Fruit fly (Drosophila melanogaster) whole organism, embryonic: Measurements from ENCODE around the gene CG4020.

Experiments used
- Abd-B ChIP-seq: fragments of 200-800 bp; sonication (Bioruptor generic); optimal IDR thresholded peaks from 2 replicates; lab custom pipeline; 2018; ENCODE audit warnings: missing biosample characterization, mild to moderate bottlenecking, missing genetic modification characterization, moderate library complexity
- Ada2b ChIP-seq: fragments of 200-800 bp; sonication (Bioruptor generic); IDR thresholded peaks from 2 replicates; pipeline ENCODE4 v1.3.6; 2022; ENCODE audit warnings: missing biosample characterization, missing genetic modification characterization
- B-H2 ChIP-seq: fragments of 200-800 bp; sonication (Bioruptor generic); optimal IDR thresholded peaks from 2 replicates; lab custom pipeline; 2018; ENCODE audit warnings: missing biosample characterization, mild to moderate bottlenecking, missing genetic modification characterization
- CG10321 ChIP-seq: fragments of 200-800 bp; sonication (Bioruptor generic); IDR thresholded peaks from 2 replicates; pipeline ENCODE4 v1.3.6; 2022; ENCODE audit warnings: missing biosample characterization, missing genetic modification characterization
- CG10366 ChIP-seq: fragments of 200-800 bp; sonication (Bioruptor generic); IDR thresholded peaks from 2 replicates; pipeline ENCODE4 v1.3.6; 2022; ENCODE audit warnings: missing biosample characterization, missing genetic modification characterization
- CG11504 ChIP-seq: fragments of 200-800 bp; sonication (Bioruptor generic); optimal IDR thresholded peaks from 3 replicates; lab custom pipeline; 2019; ENCODE audit warnings: missing biosample characterization, mild to moderate bottlenecking, missing genetic modification characterization, moderate library complexity
- CG12769 ChIP-seq: fragments of 200-800 bp; sonication (Bioruptor generic); optimal IDR thresholded peaks from 2 replicates; lab custom pipeline; 2019; ENCODE audit warnings: missing biosample characterization, mild to moderate bottlenecking, missing genetic modification characterization, moderate library complexity
- CG14667 ChIP-seq: fragments of 200-800 bp; sonication (Bioruptor generic); IDR thresholded peaks from 2 replicates; pipeline ENCODE4 v1.3.6; 2022; ENCODE audit warnings: missing biosample characterization, missing genetic modification characterization
- CG15479 ChIP-seq: fragments of 200-800 bp; sonication (Bioruptor generic); optimal IDR thresholded peaks from 3 replicates; lab custom pipeline; 2019; ENCODE audit warnings: missing biosample characterization, mild to moderate bottlenecking, missing genetic modification characterization, moderate library complexity
- CG1603 ChIP-seq: fragments of 200-800 bp; sonication (Bioruptor generic); optimal IDR thresholded peaks from 2 replicates; lab custom pipeline; 2019; ENCODE audit warnings: missing biosample characterization, mild to moderate bottlenecking, missing genetic modification characterization, moderate library complexity
- CG18262 ChIP-seq: fragments of 200-800 bp; optimal IDR thresholded peaks from 3 replicates; lab custom pipeline; 2019; ENCODE audit warnings: missing biosample characterization, mild to moderate bottlenecking, missing genetic modification characterization, moderate library complexity
- CG30020 ChIP-seq: fragments of 200-800 bp; optimal IDR thresholded peaks from 2 replicates; lab custom pipeline; 2019; ENCODE audit warnings: missing biosample characterization, mild to moderate bottlenecking, missing genetic modification characterization, moderate library complexity
- CG3847 ChIP-seq: fragments of 200-800 bp; sonication (Bioruptor generic); IDR thresholded peaks from 2 replicates; pipeline ENCODE4 v1.3.6; 2022; ENCODE audit warnings: missing biosample characterization, missing genetic modification characterization
- CG42726 ChIP-seq: fragments of 200-800 bp; sonication (Bioruptor generic); IDR thresholded peaks from 2 replicates; pipeline ENCODE4 v1.3.6; 2022; ENCODE audit warnings: missing biosample characterization, missing genetic modification characterization; ENCODE audit not compliant: partially characterized antibody
- CG4854 ChIP-seq: fragments of 200-800 bp; sonication (Bioruptor generic); optimal IDR thresholded peaks from 2 replicates; lab custom pipeline; 2016; ENCODE audit warnings: missing biosample characterization, missing genetic modification characterization, inconsistent platforms
- CG7839 ChIP-seq: fragments of 200-800 bp; sonication (Bioruptor generic); optimal IDR thresholded peaks from 3 replicates; lab custom pipeline; 2018; ENCODE audit warnings: missing biosample characterization, mild to moderate bottlenecking, missing genetic modification characterization, moderate library complexity
- CG8089 ChIP-seq: fragments of 200-800 bp; sonication (Bioruptor generic); optimal IDR thresholded peaks from 3 replicates; lab custom pipeline; 2016; ENCODE audit warnings: missing biosample characterization, missing genetic modification characterization
- CG9609 ChIP-seq: fragments of 200-800 bp; sonication (Bioruptor generic); optimal IDR thresholded peaks from 3 replicates; lab custom pipeline; 2016; ENCODE audit warnings: missing biosample characterization, missing genetic modification characterization
- Camta ChIP-seq: fragments of 200-800 bp; sonication (Bioruptor generic); optimal IDR thresholded peaks from 2 replicates; lab custom pipeline; 2016; ENCODE audit warnings: missing biosample characterization, missing genetic modification characterization
- D19B ChIP-seq: fragments of 200-800 bp; sonication (Bioruptor generic); optimal IDR thresholded peaks from 2 replicates; lab custom pipeline; 2017; ENCODE audit warnings: missing biosample characterization, mild to moderate bottlenecking, missing genetic modification characterization
- Dbx ChIP-seq: fragments of 200-800 bp; sonication (Bioruptor generic); IDR thresholded peaks from 3 replicates; pipeline ENCODE4 v1.3.6; 2022; ENCODE audit warnings: missing biosample characterization, missing genetic modification characterization
- Dip3 ChIP-seq: fragments of 200-800 bp; sonication (Bioruptor generic); optimal IDR thresholded peaks from 3 replicates; lab custom pipeline; 2016; ENCODE audit warnings: missing biosample characterization, missing genetic modification characterization
- Dref ChIP-seq: fragments of 200-800 bp; sonication (Bioruptor generic); IDR thresholded peaks from 2 replicates; pipeline ENCODE4 v1.3.6; 2022; ENCODE audit warnings: missing biosample characterization, missing genetic modification characterization
- MBD-R2 ChIP-seq: fragments of 200-800 bp; sonication (Bioruptor generic); IDR thresholded peaks from 2 replicates; pipeline ENCODE4 v1.3.6; 2022; ENCODE audit warnings: missing biosample characterization, missing genetic modification characterization
- NFAT ChIP-seq: fragments of 200-800 bp; sonication (Bioruptor generic); IDR thresholded peaks from 2 replicates; pipeline ENCODE4 v1.3.6; 2022; ENCODE audit warnings: missing biosample characterization, missing genetic modification characterization
- NK7.1 ChIP-seq: fragments of 200-800 bp; sonication (Bioruptor generic); optimal IDR thresholded peaks from 3 replicates; lab custom pipeline; 2016; ENCODE audit warnings: missing biosample characterization, missing genetic modification characterization
- NfI ChIP-seq: fragments of 200-800 bp; sonication (Bioruptor generic); optimal IDR thresholded peaks from 3 replicates; lab custom pipeline; 2018; ENCODE audit warnings: missing biosample characterization, mild to moderate bottlenecking, missing genetic modification characterization, moderate library complexity
- Oaz ChIP-seq: fragments of 200-800 bp; sonication (Bioruptor generic); IDR thresholded peaks from 2 replicates; pipeline ENCODE4 v1.3.6; 2022; ENCODE audit warnings: missing biosample characterization, missing genetic modification characterization
- Opbp ChIP-seq: fragments of 200-800 bp; sonication (Bioruptor generic); IDR thresholded peaks from 3 replicates; pipeline ENCODE4 v1.3.6; 2022; ENCODE audit warnings: missing biosample characterization, missing genetic modification characterization; ENCODE audit not compliant: partially characterized antibody
- Taf1 ChIP-seq: fragments of 200-800 bp; sonication (Bioruptor generic); IDR thresholded peaks from 2 replicates; pipeline ENCODE4 v1.3.6; 2022; ENCODE audit warnings: missing biosample characterization, missing genetic modification characterization
- Trl ChIP-seq, 3 experiments: fragments of >200 bp in 2 of 3; fragments of 200-800 bp in 1 of 3; sonication (Bioruptor generic) in 1 of 3; optimal IDR thresholded peaks; 2 replicates in 1 of 3; 3 replicates in 2 of 3; lab custom pipeline; 2016 to 2017; ENCODE audit warnings: missing biosample characterization in 1 of 3, missing genetic modification characterization in 1 of 3
- aop ChIP-seq: fragments of 200-800 bp; sonication (Bioruptor generic); IDR thresholded peaks from 2 replicates; pipeline ENCODE4 v1.3.6; 2022; ENCODE audit warnings: missing biosample characterization, missing genetic modification characterization
- chif ChIP-seq, 2 experiments: fragments of 200-800 bp; sonication (Bioruptor generic); optimal IDR thresholded peaks; 3 replicates each; lab custom pipeline; 2016; ENCODE audit warnings: missing biosample characterization in 2 of 2, missing genetic modification characterization in 2 of 2
- crp ChIP-seq, 2 experiments: fragments of 200-800 bp; sonication (Bioruptor generic); optimal IDR thresholded peaks; 2 replicates in 1 of 2; 3 replicates in 1 of 2; lab custom pipeline; 2017; ENCODE audit warnings: missing biosample characterization in 2 of 2, missing genetic modification characterization in 2 of 2, mild to moderate bottlenecking in 1 of 2, moderate library complexity in 1 of 2
- en ChIP-seq: fragments of 200-800 bp; sonication (Bioruptor generic); optimal IDR thresholded peaks from 2 replicates; lab custom pipeline; 2016; ENCODE audit warnings: missing biosample characterization, missing genetic modification characterization
- gfzf ChIP-seq: fragments of 200-800 bp; sonication (Bioruptor generic); optimal IDR thresholded peaks from 2 replicates; lab custom pipeline; 2016; ENCODE audit warnings: missing biosample characterization, mild to moderate bottlenecking, missing genetic modification characterization, moderate library complexity
- jumu ChIP-seq: fragments of 200-800 bp; sonication (Bioruptor generic); optimal IDR thresholded peaks from 3 replicates; lab custom pipeline; 2016; ENCODE audit warnings: missing biosample characterization, missing genetic modification characterization
- kay ChIP-seq: fragments of 200-800 bp; sonication (Bioruptor generic); optimal IDR thresholded peaks from 2 replicates; lab custom pipeline; 2016; ENCODE audit warnings: missing biosample characterization, missing genetic modification characterization
- lilli ChIP-seq: fragments of 200-800 bp; sonication (Bioruptor generic); optimal IDR thresholded peaks from 3 replicates; lab custom pipeline; 2016; ENCODE audit warnings: missing biosample characterization, missing genetic modification characterization
- mam ChIP-seq: fragments of 200-800 bp; sonication (Bioruptor generic); optimal IDR thresholded peaks from 3 replicates; lab custom pipeline; 2016; ENCODE audit warnings: missing biosample characterization, missing genetic modification characterization
- mld ChIP-seq: fragments of 200-800 bp; sonication (Bioruptor generic); IDR thresholded peaks from 3 replicates; pipeline ENCODE4 v1.3.6; 2022; ENCODE audit warnings: missing biosample characterization, missing genetic modification characterization; ENCODE audit not compliant: partially characterized antibody
- pros ChIP-seq: fragments of 200-800 bp; sonication (Bioruptor generic); optimal IDR thresholded peaks from 3 replicates; lab custom pipeline; 2019; ENCODE audit warnings: missing biosample characterization, mild to moderate bottlenecking, missing genetic modification characterization, moderate library complexity
- ro ChIP-seq: fragments of 200-800 bp; sonication (Bioruptor generic); IDR thresholded peaks from 2 replicates; pipeline ENCODE4 v1.3.6; 2022; ENCODE audit warnings: missing biosample characterization, missing genetic modification characterization
- sisA ChIP-seq: fragments of 200-800 bp; sonication (Bioruptor generic); IDR thresholded peaks from 2 replicates; pipeline ENCODE4 v1.3.6; 2022; ENCODE audit warnings: missing biosample characterization, missing genetic modification characterization
- slbo ChIP-seq: fragments of 200-800 bp; sonication (Bioruptor generic); IDR thresholded peaks from 2 replicates; pipeline ENCODE4 v1.3.6; 2022; ENCODE audit warnings: missing biosample characterization, missing genetic modification characterization
- sug ChIP-seq: fragments of 200-800 bp; optimal IDR thresholded peaks from 2 replicates; lab custom pipeline; 2019; ENCODE audit warnings: missing biosample characterization, mild to moderate bottlenecking, missing genetic modification characterization, moderate library complexity
- wor ChIP-seq: fragments of 200-800 bp; sonication (Bioruptor generic); IDR thresholded peaks from 2 replicates; pipeline ENCODE4 v1.3.6; 2022; ENCODE audit warnings: missing biosample characterization, missing genetic modification characterization

Gene CG4020

dm6 chrX:5880139-5880924 lies 25.2 kb upstream of the CG4020 start (continued):
- TF ChIP-seq crp (GFP tag; optimal IDR thresholded peaks at IDR 0.05; lab: Kevin White, UChicago) (no peak), Dbx (GFP tag; lab: Robert Waterston, UW) (peak; percentile 33; the same call in 1 of the 3 replicates), wor (GFP tag; lab: Robert Waterston, UW) (no peak), ro (GFP tag; lab: Robert Waterston, UW) (no peak), kay (GFP tag; lab: Kevin White, UChicago) (no peak)

- TF ChIP-seq gfzf, result peak; percentile 23
- TF ChIP-seq NFAT (GFP tag; lab: Robert Waterston, UW), result peak; percentile 67
- TF ChIP-seq D19B (GFP tag; lab: Kevin White, UChicago), result no peak
- TF ChIP-seq CG30020, result no peak
- peak; percentile 11 for TF ChIP-seq en (GFP tag; lab: Kevin White, UChicago)
- TF ChIP-seq Oaz (GFP tag; lab: Robert Waterston, UW), result no peak
- peak; percentile 39; the same call in 1 of the 2 replicates for TF ChIP-seq Dref (GFP tag; lab: Robert Waterston, UW)
- 0 out of 2 replicates have a peak, but pooled peaks have one; percentile 24 for TF ChIP-seq sisA (GFP tag; lab: Robert Waterston, UW)
- TF ChIP-seq CG4854, result peak; percentile 13
- TF ChIP-seq Taf1 (GFP tag; lab: Robert Waterston, UW), result 0 out of 2 replicates have a peak, but pooled peaks have one; percentile 10
- TF ChIP-seq NfI, result peak; percentile 42
- 0 out of 2 replicates have a peak, but pooled peaks have one; percentile 33 for TF ChIP-seq MBD-R2 (GFP tag; lab: Robert Waterston, UW)
- peak; percentile 40 for TF ChIP-seq lilli
- peak; percentile 49; the same call in 1 of the 3 replicates for TF ChIP-seq Opbp (GFP tag; lab: Robert Waterston, UW)
- TF ChIP-seq CG1603 (tag; lab: Kevin White, UChicago), result peak; percentile 77
- no peak for TF ChIP-seq NK7.1 (GFP tag; lab: Kevin White, UChicago)
- TF ChIP-seq CG11504, result peak; percentile 47
- peak; percentile 17 for TF ChIP-seq jumu (GFP tag; lab: Kevin White, UChicago)
- peak in 1 of 2 experiments; percentile 64 for TF ChIP-seq chif (GFP tag; optimal IDR thresholded peaks at IDR 0.05; lab: Kevin White, UChicago)
- no peak for TF ChIP-seq pros (GFP tag; lab: Kevin White, UChicago)
- peak; percentile 21 for TF ChIP-seq Dip3 (GFP tag; lab: Kevin White, UChicago)
- TF ChIP-seq slbo (GFP tag; lab: Robert Waterston, UW), result peak; percentile 56
- TF ChIP-seq mam, result peak; percentile 46
- no peak for TF ChIP-seq aop (GFP tag; lab: Robert Waterston, UW)
- peak; percentile 25 for TF ChIP-seq B-H2
- peak; percentile 69 for TF ChIP-seq CG3847 (GFP tag; lab: Robert Waterston, UW)
- no peak for TF ChIP-seq CG18262
- 0 out of 2 replicates have a peak, but pooled peaks have one; percentile 23 for TF ChIP-seq CG14667 (GFP tag; lab: Robert Waterston, UW)
- TF ChIP-seq CG12769 (tag; lab: Kevin White, UChicago), result peak; percentile 46
- peak; percentile 6 for TF ChIP-seq CG9609 (GFP tag; lab: Kevin White, UChicago)
- TF ChIP-seq CG10321 (GFP tag; lab: Robert Waterston, UW), result no peak
- no peak for TF ChIP-seq CG10366 (GFP tag; lab: Robert Waterston, UW)
- peak; percentile 52 for TF ChIP-seq sug
- peak; percentile 2 for TF ChIP-seq Abd-B (GFP tag; lab: Kevin White, UChicago)
- peak; percentile 11 for TF ChIP-seq CG8089
- TF ChIP-seq Trl (optimal IDR thresholded peaks at IDR 0.05; lab: Kevin White, UChicago), result no peak
- peak; percentile 43 for TF ChIP-seq Trl (GFP tag; optimal IDR thresholded peaks at IDR 0.05; lab: Kevin White, UChicago)
- TF ChIP-seq CG15479 (GFP tag; lab: Kevin White, UChicago), result peak; percentile 24
- peak; percentile 15 for TF ChIP-seq Camta (GFP tag; lab: Kevin White, UChicago)
- TF ChIP-seq mld (GFP tag; lab: Robert Waterston, UW), result no peak
- peak; percentile 37; the same call in 1 of the 2 replicates for TF ChIP-seq Ada2b
- TF ChIP-seq CG7839 (tag; lab: Kevin White, UChicago), result peak; percentile 50
- TF ChIP-seq CG42726 (GFP tag; lab: Robert Waterston, UW), result peak; percentile 79; the same call in 1 of the 2 replicates
These were observed 22.2 kb upstream of the CG4020 start for dm6 chrX:5883394-5883793.
